Worm (Caenorhabditis elegans): ENCODE results near the gene M151.2.

DNA sequence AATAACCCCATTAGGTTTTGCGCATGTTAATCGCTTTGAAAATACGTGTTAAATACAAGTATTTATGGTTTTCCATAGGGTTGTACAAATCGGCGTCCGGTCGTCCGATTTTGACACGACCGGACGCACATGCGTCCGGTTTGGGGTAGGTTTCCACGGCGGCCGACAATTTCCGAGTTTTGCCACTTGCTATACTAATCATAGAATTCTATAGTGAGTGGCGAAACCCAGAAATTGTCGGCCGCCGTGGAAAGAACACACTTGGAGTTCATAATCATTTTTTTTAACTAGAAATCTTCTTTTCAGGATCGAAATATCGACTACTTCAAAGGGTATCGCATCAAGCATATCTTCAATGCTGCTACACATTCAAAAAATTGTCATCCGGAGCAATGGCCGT lies 3.9 kb downstream of the M151.2 start:
- TF ChIP-seq ets-7 (tag; optimal IDR thresholded peaks at IDR 0.05), result no peak
- TF ChIP-seq sea-1 (GFP tag; conservative IDR thresholded peaks at IDR 0.05), result no peak
- no peak for TF ChIP-seq flt-1 (GFP tag; IDR thresholded peaks at IDR 0.05)

All from whole organism, early embryonic.